Worm (Caenorhabditis elegans): Measurements from ENCODE around the gene srbc-70.

DNA sequence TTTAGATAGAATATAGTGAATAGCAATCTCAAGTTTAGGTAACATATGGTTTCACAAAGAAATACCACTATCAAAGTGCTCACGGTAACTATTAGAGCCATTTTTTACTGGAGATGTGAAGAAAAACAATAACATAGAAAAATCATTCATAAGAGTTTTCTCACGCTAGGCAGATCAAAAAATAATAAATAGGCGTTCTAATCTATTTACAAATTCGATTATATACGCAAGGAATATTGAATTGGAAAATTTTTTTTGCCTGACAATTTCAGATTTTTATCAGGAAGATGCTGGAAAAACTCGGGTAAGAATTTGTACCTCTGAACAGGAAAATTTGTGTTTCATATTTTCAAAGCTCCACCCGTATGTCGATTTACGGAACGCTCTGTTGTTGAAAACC is at the start of gene srbc-70:
- no peak for TF ChIP-seq ceh-82 (tag; optimal IDR thresholded peaks at IDR 0.05)
- TF ChIP-seq ceh-16 (tag; optimal IDR thresholded peaks at IDR 0.05): no peak
- no peak for TF ChIP-seq zag-1 (tag; optimal IDR thresholded peaks at IDR 0.05)
- no peak for TF ChIP-seq R02D3.7 (tag; optimal IDR thresholded peaks at IDR 0.05)
- TF ChIP-seq snpc-4 (tag; optimal IDR thresholded peaks at IDR 0.05): no peak
- no peak for TF ChIP-seq skn-1 (tag; optimal IDR thresholded peaks at IDR 0.05)
- no peak for TF ChIP-seq nhr-77 (tag; optimal IDR thresholded peaks at IDR 0.05)
- TF ChIP-seq ZK546.5 (tag; optimal IDR thresholded peaks at IDR 0.05): no peak
- TF ChIP-seq lsy-2 (tag; optimal IDR thresholded peaks at IDR 0.05): no peak
- TF ChIP-seq dmd-4 (tag; optimal IDR thresholded peaks at IDR 0.05): no peak
- no peak for TF ChIP-seq nhr-23 (tag; optimal IDR thresholded peaks at IDR 0.05)
